Worm (Caenorhabditis elegans) whole organism, mixed stage, embryonic: ENCODE measurements around the gene bus-5.

Experiments used
- M03D4.4 ChIP-seq: sonication (generic microtip); optimal IDR thresholded peaks from 2 replicates; lab custom pipeline; 2017; ENCODE audit warnings: mild to moderate bottlenecking, missing genetic modification characterization, missing compliant biosample characterization
- bed-3 ChIP-seq: fragments of 200-800 bp; sonication (Bioruptor generic); optimal IDR thresholded peaks from 3 replicates; lab custom pipeline; 2018; ENCODE audit warnings: mild to moderate bottlenecking, missing genetic modification characterization, moderate library complexity, missing compliant biosample characterization
- blmp-1 ChIP-seq: fragments of 150-350 bp; optimal IDR thresholded peaks from 2 replicates; lab custom pipeline; 2014; ENCODE audit warnings: missing biosample characterization, missing genetic modification characterization
- ceh-39 ChIP-seq: fragments of 150-350 bp; optimal IDR thresholded peaks from 2 replicates; lab custom pipeline; 2014; ENCODE audit warnings: missing biosample characterization, missing genetic modification characterization
- ceh-43 ChIP-seq: fragments of 200-800 bp; sonication (Bioruptor generic); optimal IDR thresholded peaks from 2 replicates; lab custom pipeline; 2018; ENCODE audit warnings: mild to moderate bottlenecking, missing genetic modification characterization, moderate library complexity, missing compliant biosample characterization
- ces-1 ChIP-seq: fragments of 150-350 bp; optimal IDR thresholded peaks from 2 replicates; lab custom pipeline; 2014; ENCODE audit warnings: missing biosample characterization, missing genetic modification reagents, missing genetic modification characterization
- cnd-1 ChIP-seq: fragments of 200-800 bp; sonication (Bioruptor generic); optimal IDR thresholded peaks from 2 replicates; lab custom pipeline; 2018; ENCODE audit warnings: mild to moderate bottlenecking, missing genetic modification characterization, missing compliant biosample characterization
- drap-1 ChIP-seq: fragments of 200-800 bp; sonication (Bioruptor generic); optimal IDR thresholded peaks from 3 replicates; lab custom pipeline; 2018; ENCODE audit warnings: mild to moderate bottlenecking, missing genetic modification characterization, missing compliant biosample characterization
- elt-1 ChIP-seq: sonication (generic microtip); optimal IDR thresholded peaks from 2 replicates; lab custom pipeline; 2017; ENCODE audit warnings: missing genetic modification characterization, mild to moderate bottlenecking, missing compliant biosample characterization, antibody characterized with exemption, moderate library complexity, borderline replicate concordance; ENCODE audit not compliant: insufficient read depth
- elt-3 ChIP-seq: fragments of 150-350 bp; optimal IDR thresholded peaks from 2 replicates; lab custom pipeline; 2014; ENCODE audit warnings: missing biosample characterization, missing genetic modification characterization
- flh-1 ChIP-seq: fragments of 200-800 bp; sonication (Bioruptor generic); optimal IDR thresholded peaks from 2 replicates; lab custom pipeline; 2018; ENCODE audit warnings: mild to moderate bottlenecking, missing genetic modification characterization, moderate library complexity, missing compliant biosample characterization
- ham-2 ChIP-seq: fragments of 200-800 bp; sonication (Bioruptor generic); optimal IDR thresholded peaks from 2 replicates; lab custom pipeline; 2018; ENCODE audit warnings: mild to moderate bottlenecking, missing genetic modification characterization, missing compliant biosample characterization
- hlh-1 ChIP-seq: fragments of 150-350 bp; optimal IDR thresholded peaks from 2 replicates; lab custom pipeline; 2014; ENCODE audit warnings: missing biosample characterization, missing genetic modification reagents, missing genetic modification characterization
- lin-13 ChIP-seq: fragments of 150-350 bp; optimal IDR thresholded peaks from 2 replicates; lab custom pipeline; 2014; ENCODE audit warnings: missing biosample characterization, missing genetic modification characterization
- lin-32 ChIP-seq: fragments of 200-800 bp; sonication (Bioruptor generic); optimal IDR thresholded peaks from 2 replicates; lab custom pipeline; 2018; ENCODE audit warnings: mild to moderate bottlenecking, missing genetic modification characterization, missing compliant biosample characterization
- lsy-2 ChIP-seq: fragments of 150-350 bp; optimal IDR thresholded peaks from 2 replicates; lab custom pipeline; 2014; ENCODE audit warnings: missing biosample characterization, missing genetic modification characterization
- mab-5 ChIP-seq: fragments of 150-350 bp; optimal IDR thresholded peaks from 2 replicates; lab custom pipeline; 2014; ENCODE audit warnings: missing biosample characterization, missing genetic modification characterization
- mep-1 ChIP-seq: fragments of 150-350 bp; optimal IDR thresholded peaks from 2 replicates; lab custom pipeline; 2017; ENCODE audit warnings: missing biosample characterization, missing genetic modification reagents, missing genetic modification characterization, inconsistent platforms
- mls-2 ChIP-seq: sonication (generic microtip); optimal IDR thresholded peaks from 2 replicates; lab custom pipeline; 2016; ENCODE audit warnings: mild to moderate bottlenecking, missing genetic modification characterization, moderate library complexity, missing compliant biosample characterization
- nhr-12 ChIP-seq: fragments of 150-350 bp; optimal IDR thresholded peaks from 2 replicates; lab custom pipeline; 2014; ENCODE audit warnings: missing biosample characterization, missing genetic modification characterization
- nhr-2 ChIP-seq: fragments of 150-350 bp; optimal IDR thresholded peaks from 2 replicates; lab custom pipeline; 2014; ENCODE audit warnings: missing biosample characterization, missing genetic modification characterization
- nhr-28 ChIP-seq: fragments of 150-350 bp; optimal IDR thresholded peaks from 2 replicates; lab custom pipeline; 2014; ENCODE audit warnings: missing biosample characterization, missing genetic modification characterization
- nhr-76 ChIP-seq: sonication (generic microtip); optimal IDR thresholded peaks from 2 replicates; lab custom pipeline; 2017; ENCODE audit warnings: missing biosample characterization, missing genetic modification characterization
- pha-4 ChIP-seq: fragments of 150-350 bp; optimal IDR thresholded peaks from 2 replicates; lab custom pipeline; 2018; ENCODE audit warnings: missing biosample characterization, missing genetic modification reagents, missing genetic modification characterization
- sem-2 ChIP-seq: fragments of 200-800 bp; sonication (Bioruptor generic); optimal IDR thresholded peaks from 2 replicates; lab custom pipeline; 2018; ENCODE audit warnings: mild to moderate bottlenecking, missing genetic modification characterization, missing compliant biosample characterization
- sptf-1 ChIP-seq: sonication (generic microtip); optimal IDR thresholded peaks from 2 replicates; lab custom pipeline; 2017; ENCODE audit warnings: mild to moderate bottlenecking, missing genetic modification characterization, moderate library complexity, missing compliant biosample characterization
- tbx-8 ChIP-seq: fragments of 200-800 bp; sonication (Bioruptor generic); optimal IDR thresholded peaks from 2 replicates; lab custom pipeline; 2018; ENCODE audit warnings: mild to moderate bottlenecking, missing genetic modification characterization, moderate library complexity, missing compliant biosample characterization
- unc-120 ChIP-seq: sonication (generic microtip); optimal IDR thresholded peaks from 2 replicates; lab custom pipeline; 2017; ENCODE audit warnings: missing genetic modification characterization, missing compliant biosample characterization; ENCODE audit not compliant: poor library complexity, severe bottlenecking
- unc-39 ChIP-seq: fragments of 150-350 bp; optimal IDR thresholded peaks from 2 replicates; lab custom pipeline; 2014; ENCODE audit warnings: missing biosample characterization, missing genetic modification characterization
- unc-62 ChIP-seq: fragments of 150-350 bp; optimal IDR thresholded peaks from 2 replicates; lab custom pipeline; 2014; ENCODE audit warnings: missing biosample characterization, missing genetic modification reagents, missing genetic modification characterization
- zip-8 ChIP-seq: fragments of 150-350 bp; optimal IDR thresholded peaks from 2 replicates; lab custom pipeline; 2014; ENCODE audit warnings: missing biosample characterization, missing genetic modification characterization
- ztf-11 ChIP-seq: fragments of 150-350 bp; optimal IDR thresholded peaks from 2 replicates; lab custom pipeline; 2014; ENCODE audit warnings: missing biosample characterization, missing genetic modification characterization

The bus-5 gene

ce11 chrX:2075169-2075568 is 37.7 kb downstream of the bus-5 start:
- no peak for TF ChIP-seq pha-4 (tag; lab: Kevin White, UChicago)
- no peak for TF ChIP-seq lin-13 (tag; lab: Kevin White, UChicago)
- TF ChIP-seq nhr-28 (tag; lab: Kevin White, UChicago): no peak
- no peak for TF ChIP-seq bed-3 (GFP tag; lab: Kevin White, UChicago)
- TF ChIP-seq flh-1 (GFP tag; lab: Kevin White, UChicago): no peak
- TF ChIP-seq cnd-1 (tag; lab: Kevin White, UChicago): no peak
- TF ChIP-seq unc-62 (GFP tag; lab: Kevin White, UChicago): no peak
- no peak for TF ChIP-seq drap-1 (GFP tag; lab: Kevin White, UChicago)
- no peak for TF ChIP-seq nhr-12 (tag; lab: Kevin White, UChicago)
- no peak for TF ChIP-seq elt-1 (tag; lab: Kevin White, UChicago)
- no peak for TF ChIP-seq nhr-76 (tag; lab: Kevin White, UChicago)
- TF ChIP-seq, all 35 proteins: peak for 0

DNA sequence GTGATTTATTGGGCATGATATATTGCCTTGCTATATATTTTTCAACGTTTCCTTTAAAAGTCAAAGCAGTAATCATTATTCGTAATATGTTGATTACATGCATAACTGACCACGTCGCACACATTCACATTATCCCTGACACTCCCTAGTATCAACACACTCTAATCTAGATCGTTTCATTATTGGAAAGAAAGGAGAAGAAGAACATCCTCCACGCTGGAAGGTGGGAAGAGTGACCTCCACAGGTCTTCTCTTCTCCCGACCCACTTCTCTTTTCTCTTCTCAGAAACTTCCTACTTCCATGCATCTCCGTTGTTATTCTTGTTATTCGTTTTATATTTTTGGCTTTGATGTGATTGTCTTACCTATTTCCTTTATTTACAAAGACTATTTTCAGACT is 38.8 kb downstream of the bus-5 start, which contains the start of gene txdc-12.2:
txdc-12.2 (plus strand) TSS at position 396 of the 400 bp plus-strand sequence.
- TF ChIP-seq lsy-2 (tag; lab: Kevin White, UChicago): no peak

DNA sequence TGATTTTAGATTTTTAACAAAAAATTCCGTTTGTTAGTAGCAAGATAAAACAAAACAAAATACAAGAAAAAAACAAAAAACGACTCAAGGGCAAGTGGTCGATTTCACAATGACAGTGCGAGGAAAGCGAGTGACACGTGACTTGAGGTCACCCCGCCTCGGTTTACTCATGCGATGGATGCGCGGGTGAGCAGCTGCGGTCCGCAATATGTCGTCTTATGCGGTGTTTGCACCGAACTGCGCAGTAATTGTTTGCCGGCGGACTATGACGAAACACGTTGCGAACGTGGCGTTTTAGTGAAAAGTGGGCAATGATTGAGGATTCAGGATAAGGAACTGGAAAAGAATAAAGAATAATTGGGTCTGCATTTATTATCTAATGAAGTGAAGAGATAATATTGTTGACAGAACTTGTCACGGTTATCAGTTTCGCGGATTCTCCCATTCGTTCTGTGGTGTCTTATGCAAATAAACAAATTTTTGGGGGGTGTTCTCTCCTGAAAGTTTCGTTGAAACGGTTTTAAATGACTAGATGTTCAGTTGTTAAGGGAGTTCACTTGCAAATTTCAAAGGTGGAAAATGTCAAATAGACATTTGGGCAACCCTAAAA is 41.4 kb downstream of the bus-5 start:
- peak; percentile 82 for TF ChIP-seq hlh-1 (tag; lab: Kevin White, UChicago)
- no peak for TF ChIP-seq tbx-8 (GFP tag; lab: Kevin White, UChicago)
- peak; percentile 0 for TF ChIP-seq unc-39 (tag; lab: Kevin White, UChicago)
- TF ChIP-seq mls-2 (tag; lab: Kevin White, UChicago): peak; percentile 31
- TF ChIP-seq nhr-12 (tag; lab: Kevin White, UChicago): no peak
- TF ChIP-seq cnd-1 (tag; lab: Kevin White, UChicago): peak; percentile 80
- TF ChIP-seq lin-13 (tag; lab: Kevin White, UChicago): peak; percentile 78
- peak; percentile 49 for TF ChIP-seq mep-1 (tag; lab: Kevin White, UChicago)
- TF ChIP-seq drap-1 (GFP tag; lab: Kevin White, UChicago): peak; percentile 5
- no peak for TF ChIP-seq ham-2 (GFP tag; lab: Kevin White, UChicago)
- TF ChIP-seq ceh-39: no peak
- peak; percentile 92 for TF ChIP-seq nhr-2 (tag; lab: Kevin White, UChicago)
- no peak for TF ChIP-seq unc-62 (GFP tag; lab: Kevin White, UChicago)
- no peak for TF ChIP-seq nhr-76 (tag; lab: Kevin White, UChicago)
- TF ChIP-seq lin-32: peak; percentile 62
- TF ChIP-seq M03D4.4 (tag; lab: Kevin White, UChicago): peak; percentile 26
- TF ChIP-seq ces-1 (GFP tag; lab: Kevin White, UChicago): peak; percentile 34

ce11 chrX:2070418-2070996 is 42.4 kb downstream of the bus-5 start, which contains the start of gene acl-4:
TSS of gene acl-4 (minus strand) at chrX:2070444.
- TF ChIP-seq mls-2 (tag; lab: Kevin White, UChicago): no peak
- TF ChIP-seq zip-8 (tag; lab: Kevin White, UChicago): no peak
- no peak for TF ChIP-seq ham-2 (GFP tag; lab: Kevin White, UChicago)
- TF ChIP-seq, all 35 proteins: peak for 0

DNA sequence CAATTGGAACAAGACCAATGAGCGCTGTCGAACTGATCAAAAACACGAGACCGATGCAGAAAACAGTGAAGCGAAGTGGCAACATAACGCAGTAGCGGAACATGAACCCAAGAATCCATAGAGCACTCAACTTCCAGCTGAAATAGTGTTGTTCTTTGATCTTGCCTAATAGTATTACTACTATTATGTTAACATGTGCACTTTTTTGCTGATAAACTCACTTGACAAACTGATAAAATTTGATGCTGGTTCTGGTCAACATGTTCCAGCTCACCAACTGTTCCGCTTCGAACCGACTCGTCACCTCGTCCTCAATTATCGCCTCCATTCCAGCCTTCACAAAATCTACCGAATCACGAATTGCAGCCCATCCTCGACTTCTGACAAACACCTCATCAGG is 44.6 kb downstream of the bus-5 start:
- TF ChIP-seq lin-13 (tag; lab: Kevin White, UChicago): no peak
- TF ChIP-seq unc-39 (tag; lab: Kevin White, UChicago): no peak
- no peak for TF ChIP-seq blmp-1 (tag; lab: Kevin White, UChicago)
- TF ChIP-seq drap-1 (GFP tag; lab: Kevin White, UChicago): no peak
- TF ChIP-seq elt-3 (tag; lab: Kevin White, UChicago): no peak
- TF ChIP-seq cnd-1 (tag; lab: Kevin White, UChicago): no peak
- TF ChIP-seq ztf-11 (tag; lab: Kevin White, UChicago): no peak
- no peak for TF ChIP-seq sptf-1 (tag; lab: Kevin White, UChicago)
- no peak for TF ChIP-seq sem-2 (GFP tag; lab: Kevin White, UChicago)
- TF ChIP-seq lin-32: no peak
- TF ChIP-seq ceh-39: no peak
- TF ChIP-seq ham-2 (GFP tag; lab: Kevin White, UChicago): no peak
- no peak for TF ChIP-seq tbx-8 (GFP tag; lab: Kevin White, UChicago)
- no peak for TF ChIP-seq ceh-43 (GFP tag; lab: Kevin White, UChicago)
- no peak for TF ChIP-seq M03D4.4 (tag; lab: Kevin White, UChicago)
- TF ChIP-seq bed-3 (GFP tag; lab: Kevin White, UChicago): no peak
- no peak for TF ChIP-seq unc-120
- no peak for TF ChIP-seq unc-62 (GFP tag; lab: Kevin White, UChicago)
- no peak for TF ChIP-seq mab-5 (tag; lab: Kevin White, UChicago)
- TF ChIP-seq elt-1 (tag; lab: Kevin White, UChicago): no peak
